Worm (Caenorhabditis elegans) whole organism, early embryonic: ENCODE data around the gene T21B10.3.

Experiments used
- F13C5.2 ChIP-seq: sonication (generic microtip); optimal IDR thresholded peaks from 2 replicates; lab custom pipeline; 2017; ENCODE audit warnings: mild to moderate bottlenecking, missing genetic modification characterization, inconsistent platforms, missing compliant biosample characterization
- aly-1 ChIP-seq: sonication (generic microtip); optimal IDR thresholded peaks from 2 replicates; lab custom pipeline; 2016; ENCODE audit warnings: missing genetic modification characterization, missing compliant biosample characterization
- ama-1 ChIP-seq: fragments of 150-350 bp; optimal IDR thresholded peaks from 2 replicates; lab custom pipeline; 2014
- ceh-13 ChIP-seq: fragments of 200-800 bp; sonication (Bioruptor generic); optimal IDR thresholded peaks from 2 replicates; lab custom pipeline; 2018; ENCODE audit warnings: mild to moderate bottlenecking, missing genetic modification characterization, missing compliant biosample characterization
- flt-1 ChIP-seq: fragments of 200-800 bp; sonication (Bioruptor generic); IDR thresholded peaks from 2 replicates; pipeline ENCODE4 v1.3.6; 2022; ENCODE audit warnings: missing genetic modification characterization, missing compliant biosample characterization
- hmbx-1 ChIP-seq: sonication (generic microtip); optimal IDR thresholded peaks from 2 replicates; lab custom pipeline; 2016; ENCODE audit warnings: mild to moderate bottlenecking, missing genetic modification characterization, missing compliant biosample characterization
- hmg-4 ChIP-seq: fragments of 200-800 bp; sonication (Bioruptor generic); optimal IDR thresholded peaks from 2 replicates; lab custom pipeline; 2018; ENCODE audit warnings: mild to moderate bottlenecking, missing genetic modification characterization, missing compliant biosample characterization
- pes-1 ChIP-seq: fragments of 200-800 bp; sonication (Bioruptor generic); IDR thresholded peaks from 2 replicates; pipeline ENCODE4 v1.3.6; 2022; ENCODE audit warnings: missing genetic modification reagents, missing genetic modification characterization, missing compliant biosample characterization
- scrt-1 ChIP-seq: fragments of 200-800 bp; sonication (Bioruptor generic); IDR thresholded peaks from 2 replicates; pipeline ENCODE4 v1.3.6; 2022; ENCODE audit warnings: missing genetic modification characterization, missing compliant biosample characterization
- tbx-37 ChIP-seq: fragments of 200-800 bp; sonication (Bioruptor generic); conservative IDR thresholded peaks from 2 replicates; pipeline ENCODE4 v1.3.6; 2022; ENCODE audit warnings: missing genetic modification reagents, missing genetic modification characterization, missing compliant biosample characterization
- tra-4 ChIP-seq: sonication (generic microtip); optimal IDR thresholded peaks from 2 replicates; lab custom pipeline; 2017; ENCODE audit warnings: missing genetic modification characterization, missing compliant biosample characterization

DNA sequence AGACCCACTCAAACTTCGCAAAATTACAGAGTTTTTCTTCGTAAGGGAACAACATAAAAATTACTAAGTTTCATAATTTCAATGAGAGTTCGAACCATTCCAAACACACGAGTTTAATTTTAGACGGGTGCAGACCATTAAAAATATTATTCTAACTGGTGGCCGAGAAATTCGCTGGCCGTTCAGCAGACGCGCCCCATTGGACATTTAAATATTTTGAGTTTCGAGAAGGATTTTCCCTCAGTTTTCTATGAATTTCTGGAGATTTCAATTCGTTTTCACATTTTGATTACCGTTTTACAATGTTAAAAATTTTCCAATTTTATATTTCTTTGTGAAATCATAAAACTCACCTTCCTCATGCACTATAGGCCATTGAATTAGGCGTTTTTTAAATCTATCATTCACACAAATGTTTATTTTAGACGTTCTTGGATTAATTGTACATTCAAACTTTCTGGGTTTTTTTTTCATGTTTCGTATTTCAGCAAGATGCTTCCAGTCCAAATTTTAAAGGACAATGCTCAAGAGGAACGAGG is 6.9 kb upstream of the T21B10.3 start, which contains the start of gene cct-2:
- TF ChIP-seq scrt-1 (GFP tag; lab: Robert Waterston, UW) (no peak), ama-1 (lab: Kevin White, UChicago) (no peak), tra-4 (tag; lab: Kevin White, UChicago) (no peak), pes-1 (GFP tag; lab: Robert Waterston, UW) (no peak), F13C5.2 (tag; lab: Kevin White, UChicago) (no peak), flt-1 (GFP tag; lab: Robert Waterston, UW) (peak; percentile 52; the same call in 1 of the 2 replicates), aly-1 (tag; lab: Kevin White, UChicago) (no peak), hmbx-1 (tag; lab: Kevin White, UChicago) (no peak), ceh-13 (GFP tag; lab: Kevin White, UChicago) (no peak), hmg-4 (GFP tag; lab: Kevin White, UChicago) (no peak), tbx-37 (no peak)
